Fruit fly (Drosophila melanogaster): ENCODE data around the gene Golgin84.

- TF ChIP-seq tj (GFP tag; optimal IDR thresholded peaks at IDR 0.05) (no peak), Hr96 (GFP tag; optimal IDR thresholded peaks at IDR 0.05) (no peak)
Measured at dm6 chr3R:24353448-24353847, 4.3 kb downstream of the Golgin84 start.
